Worm (Caenorhabditis elegans) whole organism, young adult: ENCODE measurements around the gene F35H8.12.
A peak's percentile ranks its signal among the peaks of the same experiment; 100 is the strongest.

Experiments used
- B0019.2 ChIP-seq: fragments of 200-800 bp; sonication (Bioruptor generic); conservative IDR thresholded peaks from 2 replicates; pipeline ENCODE4 v1.3.6; 2022; ENCODE audit warnings: missing genetic modification reagents, missing genetic modification characterization, missing compliant biosample characterization
- B0035.1 ChIP-seq: sonication (generic microtip); optimal IDR thresholded peaks from 2 replicates; lab custom pipeline; 2016; ENCODE audit warnings: missing genetic modification characterization, mild to moderate bottlenecking, missing compliant biosample characterization, missing genotype, missing genetic modification reagents
- B0261.1 ChIP-seq: sonication (generic microtip); optimal IDR thresholded peaks from 2 replicates; lab custom pipeline; 2016; ENCODE audit warnings: mild to moderate bottlenecking, missing genetic modification characterization, moderate library complexity, missing compliant biosample characterization
- D2030.7 ChIP-seq: fragments of 200-800 bp; sonication (Bioruptor generic); IDR thresholded peaks from 2 replicates; pipeline ENCODE4 v1.3.6; 2022; ENCODE audit warnings: missing genetic modification reagents, missing genetic modification characterization, missing compliant biosample characterization
- F22D6.2 ChIP-seq: sonication (generic microtip); optimal IDR thresholded peaks from 2 replicates; lab custom pipeline; 2016; ENCODE audit warnings: mild to moderate bottlenecking, missing genetic modification characterization, missing compliant biosample characterization
- F33H1.4 ChIP-seq: fragments of 200-800 bp; sonication (Bioruptor generic); IDR thresholded peaks from 2 replicates; pipeline ENCODE4 v1.3.6; 2022; ENCODE audit warnings: missing genetic modification reagents, missing genetic modification characterization, missing compliant biosample characterization
- K12H6.12 ChIP-seq: fragments of 200-800 bp; sonication (Bioruptor generic); optimal IDR thresholded peaks from 2 replicates; lab custom pipeline; 2018; ENCODE audit warnings: mild to moderate bottlenecking, missing genetic modification characterization, missing compliant biosample characterization
- Y53F4B.3 ChIP-seq: fragments of 200-800 bp; sonication (Bioruptor generic); IDR thresholded peaks from 2 replicates; pipeline ENCODE4 v1.3.6; 2022; ENCODE audit warnings: missing genetic modification reagents, missing genetic modification characterization, missing compliant biosample characterization
- Y67H2A.10 ChIP-seq: fragments of 200-800 bp; sonication (Bioruptor generic); conservative IDR thresholded peaks from 2 replicates; pipeline ENCODE4 v1.3.6; 2022; ENCODE audit warnings: missing genetic modification reagents, missing genetic modification characterization, missing compliant biosample characterization
- ama-1 ChIP-seq, 3 experiments: fragments of 150-350 bp in 1 of 3; sonication (generic microtip) in 2 of 3; optimal IDR thresholded peaks; 2 replicates each; lab custom pipeline; 2014 to 2018; ENCODE audit warnings: missing biosample characterization in 2 of 3, missing genetic modification characterization in 2 of 3, missing genetic modification reagents in 2 of 3
- aptf-2 ChIP-seq: fragments of 200-800 bp; sonication (Bioruptor generic); conservative IDR thresholded peaks from 2 replicates; pipeline ENCODE4 v1.3.6; 2022; ENCODE audit warnings: missing genetic modification reagents, missing genetic modification characterization, missing compliant biosample characterization
- atf-7 ChIP-seq: sonication (generic microtip); optimal IDR thresholded peaks from 2 replicates; lab custom pipeline; 2017; ENCODE audit warnings: mild to moderate bottlenecking, missing genetic modification characterization, missing compliant biosample characterization
- attf-3 ChIP-seq: fragments of 200-800 bp; sonication (Bioruptor generic); conservative IDR thresholded peaks from 2 replicates; pipeline ENCODE4 v1.3.6; 2022; ENCODE audit warnings: missing genetic modification reagents, missing genetic modification characterization, missing compliant biosample characterization
- attf-5 ChIP-seq: fragments of 200-800 bp; sonication (Bioruptor generic); optimal IDR thresholded peaks from 2 replicates; lab custom pipeline; 2018; ENCODE audit warnings: mild to moderate bottlenecking, missing genetic modification characterization, missing compliant biosample characterization
- ccch-3 ChIP-seq: fragments of 200-800 bp; sonication (Bioruptor generic); optimal IDR thresholded peaks from 2 replicates; lab custom pipeline; 2018; ENCODE audit warnings: mild to moderate bottlenecking, missing genetic modification characterization, missing compliant biosample characterization
- ceh-100 ChIP-seq: fragments of 200-800 bp; sonication (Bioruptor generic); IDR thresholded peaks from 2 replicates; pipeline ENCODE4 v1.3.6; 2022; ENCODE audit warnings: missing genetic modification reagents, missing genetic modification characterization, missing compliant biosample characterization
- ceh-40 ChIP-seq: fragments of 200-800 bp; sonication (Bioruptor generic); IDR thresholded peaks from 2 replicates; pipeline ENCODE4 v1.3.6; 2022; ENCODE audit warnings: missing genetic modification characterization, missing compliant biosample characterization
- ceh-79 ChIP-seq: sonication (generic microtip); optimal IDR thresholded peaks from 2 replicates; lab custom pipeline; 2017; ENCODE audit warnings: mild to moderate bottlenecking, missing genetic modification characterization, missing compliant biosample characterization
- chd-7 ChIP-seq: sonication (generic microtip); optimal IDR thresholded peaks from 2 replicates; lab custom pipeline; 2016; ENCODE audit warnings: mild to moderate bottlenecking, missing genetic modification characterization, moderate library complexity, missing compliant biosample characterization
- dpff-1 ChIP-seq: sonication (generic microtip); optimal IDR thresholded peaks from 2 replicates; lab custom pipeline; 2017; ENCODE audit warnings: mild to moderate bottlenecking, missing genetic modification characterization, missing compliant biosample characterization
- dpl-1 ChIP-seq: fragments of 150-350 bp; optimal IDR thresholded peaks from 2 replicates; lab custom pipeline; 2014; ENCODE audit warnings: missing biosample characterization, missing genetic modification reagents, missing genetic modification characterization
- egl-18 ChIP-seq: fragments of 200-800 bp; sonication (Bioruptor generic); IDR thresholded peaks from 2 replicates; pipeline ENCODE4 v1.3.6; 2022; ENCODE audit warnings: missing genetic modification reagents, missing genetic modification characterization, missing compliant biosample characterization
- fkh-3 ChIP-seq: sonication (generic microtip); optimal IDR thresholded peaks from 2 replicates; lab custom pipeline; 2016; ENCODE audit warnings: mild to moderate bottlenecking, missing genetic modification characterization, missing compliant biosample characterization
- gei-17 ChIP-seq: fragments of 200-800 bp; sonication (Bioruptor generic); optimal IDR thresholded peaks from 2 replicates; lab custom pipeline; 2018; ENCODE audit warnings: mild to moderate bottlenecking, missing genetic modification characterization, missing compliant biosample characterization
- him-1 ChIP-seq: sonication (generic microtip); optimal IDR thresholded peaks from 2 replicates; lab custom pipeline; 2016; ENCODE audit warnings: missing genotype, missing genetic modification reagents, missing genetic modification characterization, missing compliant biosample characterization
- hlh-12 ChIP-seq: sonication (generic microtip); optimal IDR thresholded peaks from 2 replicates; lab custom pipeline; 2016; ENCODE audit warnings: missing genetic modification characterization, missing compliant biosample characterization
- hmg-20 ChIP-seq: fragments of 200-800 bp; sonication (Bioruptor generic); IDR thresholded peaks from 2 replicates; pipeline ENCODE4 v1.3.6; 2022; ENCODE audit warnings: missing genetic modification reagents, missing genetic modification characterization, missing compliant biosample characterization
- hrde-1 ChIP-seq: sonication (generic microtip); optimal IDR thresholded peaks from 2 replicates; lab custom pipeline; 2016; ENCODE audit warnings: missing genetic modification characterization, mild to moderate bottlenecking, missing compliant biosample characterization, moderate library complexity, missing genotype, missing genetic modification reagents, borderline replicate concordance
- lin-26 ChIP-seq: fragments of 200-800 bp; sonication (Bioruptor generic); IDR thresholded peaks from 2 replicates; pipeline ENCODE4 v1.3.6; 2022; ENCODE audit warnings: missing genetic modification reagents, missing genetic modification characterization, missing compliant biosample characterization
- lin-35 ChIP-seq, 3 experiments: fragments of 150-350 bp in 2 of 3; sonication (generic microtip) in 1 of 3; optimal IDR thresholded peaks; 2 replicates each; lab custom pipeline; 2014 to 2018; ENCODE audit warnings: missing biosample characterization in 3 of 3, missing genetic modification characterization in 3 of 3, missing genetic modification reagents in 3 of 3
- lsl-1 ChIP-seq: fragments of 200-800 bp; sonication (Bioruptor generic); optimal IDR thresholded peaks from 2 replicates; lab custom pipeline; 2018; ENCODE audit warnings: mild to moderate bottlenecking, missing genetic modification characterization, moderate library complexity, missing compliant biosample characterization
- lsy-27 ChIP-seq: sonication (generic microtip); optimal IDR thresholded peaks from 2 replicates; lab custom pipeline; 2017; ENCODE audit warnings: missing genetic modification characterization, mild to moderate bottlenecking, missing compliant biosample characterization, antibody characterized with exemption, missing genotype, borderline replicate concordance; ENCODE audit not compliant: insufficient read depth
- madf-3 ChIP-seq: fragments of 200-800 bp; sonication (Bioruptor generic); IDR thresholded peaks from 2 replicates; pipeline ENCODE4 v1.3.6; 2022; ENCODE audit warnings: missing genetic modification reagents, missing genetic modification characterization, missing compliant biosample characterization
- madf-8 ChIP-seq: fragments of 200-800 bp; sonication (Bioruptor generic); conservative IDR thresholded peaks from 2 replicates; pipeline ENCODE4 v1.3.6; 2022; ENCODE audit warnings: missing genetic modification reagents, missing genetic modification characterization, missing compliant biosample characterization
- nfya-1 ChIP-seq: sonication (generic microtip); optimal IDR thresholded peaks from 2 replicates; lab custom pipeline; 2017; ENCODE audit warnings: antibody characterized with exemption, missing compliant biosample characterization, missing genetic modification characterization, borderline replicate concordance; ENCODE audit not compliant: insufficient read depth
- nhr-80 ChIP-seq: sonication (generic microtip); optimal IDR thresholded peaks from 2 replicates; lab custom pipeline; 2016; ENCODE audit warnings: missing genetic modification characterization, missing compliant biosample characterization
- nhr-90 ChIP-seq: sonication (generic microtip); optimal IDR thresholded peaks from 2 replicates; lab custom pipeline; 2016; ENCODE audit warnings: missing genotype, mild to moderate bottlenecking, missing genetic modification characterization, missing compliant biosample characterization
- pha-4 ChIP-seq: fragments of 150-350 bp; sonication (generic microtip); optimal IDR thresholded peaks from 2 replicates; lab custom pipeline; 2014; ENCODE audit warnings: missing biosample characterization, missing genetic modification reagents, missing genetic modification characterization
- rcor-1 ChIP-seq: fragments of 200-800 bp; sonication (Bioruptor generic); IDR thresholded peaks from 2 replicates; pipeline ENCODE4 v1.3.6; 2022; ENCODE audit warnings: missing genetic modification reagents, missing genetic modification characterization, missing compliant biosample characterization
- sdz-38 ChIP-seq: sonication (generic microtip); optimal IDR thresholded peaks from 2 replicates; lab custom pipeline; 2016; ENCODE audit warnings: missing genotype, missing genetic modification characterization, missing compliant biosample characterization
- sea-2 ChIP-seq: fragments of 200-800 bp; sonication (Bioruptor generic); IDR thresholded peaks from 2 replicates; pipeline ENCODE4 v1.3.6; 2022; ENCODE audit warnings: missing genetic modification characterization, missing compliant biosample characterization
- snpc-1.1 ChIP-seq: sonication (generic microtip); optimal IDR thresholded peaks from 2 replicates; lab custom pipeline; 2017; ENCODE audit warnings: missing genetic modification characterization, mild to moderate bottlenecking, missing compliant biosample characterization, antibody characterized with exemption, moderate library complexity, missing genotype, missing genetic modification reagents; ENCODE audit not compliant: insufficient read depth
- snpc-1.3 ChIP-seq: sonication (generic microtip); optimal IDR thresholded peaks from 2 replicates; lab custom pipeline; 2017; ENCODE audit warnings: missing genetic modification characterization, mild to moderate bottlenecking, missing compliant biosample characterization, antibody characterized with exemption, moderate library complexity, missing genotype, missing genetic modification reagents; ENCODE audit not compliant: insufficient read depth
- snpc-3.4 ChIP-seq: sonication (generic microtip); optimal IDR thresholded peaks from 2 replicates; lab custom pipeline; 2017; ENCODE audit warnings: missing genetic modification characterization, mild to moderate bottlenecking, missing compliant biosample characterization, antibody characterized with exemption, moderate library complexity, missing genotype, missing genetic modification reagents
- sptf-2 ChIP-seq: fragments of 200-800 bp; sonication (Bioruptor generic); optimal IDR thresholded peaks from 2 replicates; lab custom pipeline; 2018; ENCODE audit warnings: mild to moderate bottlenecking, missing genetic modification characterization, missing compliant biosample characterization
- xnd-1 ChIP-seq: sonication (generic microtip); optimal IDR thresholded peaks from 2 replicates; lab custom pipeline; 2016; ENCODE audit warnings: missing genotype, missing genetic modification reagents, missing genetic modification characterization, missing compliant biosample characterization
- ztf-22 ChIP-seq: fragments of 200-800 bp; sonication (Bioruptor generic); optimal IDR thresholded peaks from 2 replicates; lab custom pipeline; 2018; ENCODE audit warnings: mild to moderate bottlenecking, missing genetic modification characterization, moderate library complexity, missing compliant biosample characterization
- ztf-3 ChIP-seq: fragments of 200-800 bp; sonication (Bioruptor generic); optimal IDR thresholded peaks from 2 replicates; lab custom pipeline; 2018; ENCODE audit warnings: mild to moderate bottlenecking, missing genetic modification characterization, missing compliant biosample characterization
- ztf-6 ChIP-seq: fragments of 200-800 bp; sonication (Bioruptor generic); IDR thresholded peaks from 2 replicates; pipeline ENCODE4 v1.3.6; 2022; ENCODE audit warnings: missing genetic modification reagents, missing genetic modification characterization, missing compliant biosample characterization

The F35H8.12 gene

ce11 chrII:9501955-9502354 is 49.7 kb upstream of the F35H8.12 start (continued):
- TF ChIP-seq rcor-1 (GFP tag; lab: Robert Waterston, UW) (no peak), ccch-3 (GFP tag; lab: Kevin White, UChicago) (no peak), attf-5 (GFP tag; lab: Kevin White, UChicago) (peak; percentile 40), nhr-90 (no peak), egl-18 (GFP tag; lab: Robert Waterston, UW) (no peak), B0261.1 (tag; lab: Kevin White, UChicago) (no peak), madf-3 (no peak), ceh-79 (no peak), lsl-1 (GFP tag; lab: Kevin White, UChicago) (no peak), dpl-1 (no peak), gei-17 (GFP tag; lab: Kevin White, UChicago) (no peak), atf-7 (tag; lab: Kevin White, UChicago) (peak; percentile 18), him-1 (tag; lab: Kevin White, UChicago) (no peak), F22D6.2 (tag; lab: Kevin White, UChicago) (no peak), sdz-38 (tag; lab: Kevin White, UChicago) (no peak), attf-3 (GFP tag; lab: Robert Waterston, UW) (no peak), hrde-1 (no peak), Y67H2A.10 (no peak), ceh-100 (no peak), nfya-1 (no peak), B0035.1 (tag; lab: Kevin White, UChicago) (no peak), ztf-3 (no peak), F33H1.4 (no peak), snpc-3.4 (tag; lab: Kevin White, UChicago) (no peak), B0019.2 (GFP tag; lab: Robert Waterston, UW) (no peak), K12H6.12 (tag; lab: Kevin White, UChicago) (no peak), snpc-1.3 (tag; lab: Kevin White, UChicago) (no peak), nhr-80 (tag; lab: Kevin White, UChicago) (peak; percentile 90), aptf-2 (no peak), sptf-2 (GFP tag; lab: Kevin White, UChicago) (no peak), pha-4 (no peak), dpff-1 (tag; lab: Kevin White, UChicago) (no peak), hmg-20 (GFP tag; lab: Robert Waterston, UW) (no peak), chd-7 (no peak), hlh-12 (tag; lab: Kevin White, UChicago) (no peak), madf-8 (GFP tag; lab: Robert Waterston, UW) (no peak), lsy-27 (tag; lab: Kevin White, UChicago) (no peak), ztf-6 (no peak), sea-2 (GFP tag; lab: Robert Waterston, UW) (no peak), D2030.7 (no peak), fkh-3 (tag; lab: Kevin White, UChicago) (no peak), ama-1 (optimal IDR thresholded peaks at IDR 0.05; lab: Kevin White, UChicago) (no peak), ama-1 (GFP tag; optimal IDR thresholded peaks at IDR 0.05; lab: Kevin White, UChicago) (no peak), xnd-1 (tag; lab: Kevin White, UChicago) (no peak), ztf-22 (GFP tag; lab: Kevin White, UChicago) (peak; percentile 69), lin-35 (GFP tag; optimal IDR thresholded peaks at IDR 0.05; lab: Kevin White, UChicago) (no peak), ceh-40 (no peak), snpc-1.1 (no peak), Y53F4B.3 (no peak), lin-26 (GFP tag; lab: Robert Waterston, UW) (no peak)
